Worm (Caenorhabditis elegans) whole organism, late embryonic: ENCODE measurements around the gene nstp-1.

Experiments
- lim-6 ChIP-seq: sonication (generic microtip); optimal IDR thresholded peaks from 2 replicates; lab custom pipeline; 2016; ENCODE audit warnings: missing genetic modification characterization, missing compliant biosample characterization
- pha-2 ChIP-seq: sonication (generic microtip); optimal IDR thresholded peaks from 2 replicates; lab custom pipeline; 2017; ENCODE audit warnings: mild to moderate bottlenecking, missing genetic modification characterization, missing compliant biosample characterization
- rnt-1 ChIP-seq: sonication (generic microtip); optimal IDR thresholded peaks from 2 replicates; lab custom pipeline; 2016; ENCODE audit warnings: missing genetic modification characterization, missing compliant biosample characterization

ce11 chrIV:8974543-8975330 is 9.9 kb upstream of the nstp-1 start:
- TF ChIP-seq pha-2, result no peak
- TF ChIP-seq lim-6, result no peak
- TF ChIP-seq rnt-1 (tag; lab: Kevin White, UChicago), result no peak
